Fruit fly (Drosophila melanogaster): Measurements from ENCODE around the gene CG17806.
A peak's percentile ranks its signal among the peaks of the same experiment; 100 is the strongest.

CG17806 gene

DNA sequence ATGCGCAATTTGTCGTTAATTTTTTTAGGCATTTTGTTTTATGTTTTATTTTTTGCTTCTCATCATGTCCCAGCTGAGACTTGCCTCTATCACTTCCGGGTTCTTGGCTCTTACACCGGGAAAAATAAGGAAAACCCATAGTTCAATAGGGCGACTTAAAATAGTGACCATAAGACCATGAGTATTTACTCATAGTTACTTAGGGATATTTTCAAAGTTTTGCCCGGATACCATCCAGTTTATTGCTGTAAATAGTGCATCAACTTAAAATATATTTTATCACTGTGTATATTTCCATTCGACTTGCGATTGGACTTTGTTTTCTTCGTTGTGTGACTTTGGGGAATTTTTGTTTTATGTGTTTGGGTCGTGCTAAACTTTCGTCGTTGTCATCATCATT is 15.7 kb upstream of the CG17806 start (continued):
- peak; percentile 66 for TF ChIP-seq CG2120 (GFP tag; optimal IDR thresholded peaks at IDR 0.05)
- TF ChIP-seq ash1 (GFP tag; optimal IDR thresholded peaks at IDR 0.05): no peak
- TF ChIP-seq CG15696 (tag; optimal IDR thresholded peaks at IDR 0.05): no peak
- no peak for TF ChIP-seq MTF-1 (GFP tag; optimal IDR thresholded peaks at IDR 0.05; ENCODE audit: borderline replicate concordance)
- no peak for TF ChIP-seq CG4404 (GFP tag; IDR thresholded peaks at IDR 0.05)
- no peak for TF ChIP-seq CG11723 (GFP tag; optimal IDR thresholded peaks at IDR 0.05)
- TF ChIP-seq dan (GFP tag; IDR thresholded peaks at IDR 0.05): no peak
- no peak for TF ChIP-seq GATAe (GFP tag; conservative IDR thresholded peaks at IDR 0.05)
- no peak for TF ChIP-seq nerfin-1 (tag; optimal IDR thresholded peaks at IDR 0.05)
- no peak for TF ChIP-seq Elba2 (GFP tag; optimal IDR thresholded peaks at IDR 0.05)
- no peak for TF ChIP-seq CG10979 (tag; optimal IDR thresholded peaks at IDR 0.05)
- no peak for TF ChIP-seq crol (GFP tag; IDR thresholded peaks at IDR 0.05)
- TF ChIP-seq gsb-n (tag; optimal IDR thresholded peaks at IDR 0.05): no peak
- no peak for TF ChIP-seq croc (GFP tag; conservative IDR thresholded peaks at IDR 0.05)
- no peak for TF ChIP-seq Nf-YB (GFP tag; optimal IDR thresholded peaks at IDR 0.05)
- TF ChIP-seq CG1792 (GFP tag; optimal IDR thresholded peaks at IDR 0.05): no peak
- peak; percentile 46 for TF ChIP-seq unpg (GFP tag; optimal IDR thresholded peaks at IDR 0.05)
- TF ChIP-seq Opbp (GFP tag; IDR thresholded peaks at IDR 0.05; ENCODE audit: partially characterized antibody): no peak
- no peak for TF ChIP-seq CG17186 (GFP tag; optimal IDR thresholded peaks at IDR 0.05)
- no peak for TF ChIP-seq CG42726 (GFP tag; IDR thresholded peaks at IDR 0.05; ENCODE audit: partially characterized antibody)
- peak; percentile 13 for TF ChIP-seq CG11504 (tag; optimal IDR thresholded peaks at IDR 0.05)
- TF ChIP-seq CG9727 (GFP tag; optimal IDR thresholded peaks at IDR 0.05): no peak
- TF ChIP-seq CG11398 (GFP tag; optimal IDR thresholded peaks at IDR 0.05): no peak
- TF ChIP-seq amos (GFP tag; IDR thresholded peaks at IDR 0.05; ENCODE audit: partially characterized antibody): no peak
- TF ChIP-seq CG13775 (GFP tag; optimal IDR thresholded peaks at IDR 0.05): no peak
- no peak for TF ChIP-seq gt (GFP tag; IDR thresholded peaks at IDR 0.05)
- no peak for TF ChIP-seq CG14965 (GFP tag; optimal IDR thresholded peaks at IDR 0.05; ENCODE audit: borderline replicate concordance)
- TF ChIP-seq gsb (GFP tag; IDR thresholded peaks at IDR 0.05): no peak
- TF ChIP-seq CG3838 (GFP tag; optimal IDR thresholded peaks at IDR 0.05): no peak
- TF ChIP-seq chm (GFP tag; IDR thresholded peaks at IDR 0.05): no peak
- no peak for TF ChIP-seq CG10366 (GFP tag; IDR thresholded peaks at IDR 0.05)
- TF ChIP-seq CG6813 (GFP tag; optimal IDR thresholded peaks at IDR 0.05): peak; percentile 42
- no peak for TF ChIP-seq bbx (GFP tag; IDR thresholded peaks at IDR 0.05; ENCODE audit: partially characterized antibody)
- no peak for TF ChIP-seq zf30C (GFP tag; optimal IDR thresholded peaks at IDR 0.05)
- no peak for TF ChIP-seq CG11093 (GFP tag; IDR thresholded peaks at IDR 0.05)
- TF ChIP-seq CG10959 (GFP tag; IDR thresholded peaks at IDR 0.05): no peak
- peak; percentile 16; the same call in 1 of the 2 replicates for TF ChIP-seq CG11247 (GFP tag; IDR thresholded peaks at IDR 0.05)
- no peak for TF ChIP-seq CG32772 (GFP tag; IDR thresholded peaks at IDR 0.05)
- no peak for TF ChIP-seq Side (GFP tag; optimal IDR thresholded peaks at IDR 0.05)
- no peak for TF ChIP-seq D19A (tag; optimal IDR thresholded peaks at IDR 0.05)
- no peak for TF ChIP-seq CG18011 (GFP tag; optimal IDR thresholded peaks at IDR 0.05)
- no peak for TF ChIP-seq sens-2 (GFP tag; IDR thresholded peaks at IDR 0.05)
- TF ChIP-seq CG32532 (GFP tag; IDR thresholded peaks at IDR 0.05): peak; percentile 38; the same call in 1 of the 2 replicates
- no peak for TF ChIP-seq tx (GFP tag; optimal IDR thresholded peaks at IDR 0.05)
- TF ChIP-seq CG15514 (GFP tag; optimal IDR thresholded peaks at IDR 0.05): no peak
- TF ChIP-seq Atf-2 (GFP tag; optimal IDR thresholded peaks at IDR 0.05): no peak
- no peak for TF ChIP-seq slou (GFP tag; optimal IDR thresholded peaks at IDR 0.05)
- TF ChIP-seq CG8359 (GFP tag; optimal IDR thresholded peaks at IDR 0.05; ENCODE audit: borderline replicate concordance): no peak
- no peak for TF ChIP-seq CG5180 (GFP tag; optimal IDR thresholded peaks at IDR 0.05)
- no peak for TF ChIP-seq rib (GFP tag; IDR thresholded peaks at IDR 0.05)
- no peak for TF ChIP-seq CG10565 (GFP tag; optimal IDR thresholded peaks at IDR 0.05)
